Worm (Caenorhabditis elegans) whole organism, late embryonic: ENCODE data around the gene oef-1.
A peak's percentile ranks its signal among the peaks of the same experiment; 100 is the strongest.

Experiments
- C08G9.2 ChIP-seq: sonication (generic microtip); optimal IDR thresholded peaks from 2 replicates; lab custom pipeline; 2016; ENCODE audit warnings: mild to moderate bottlenecking, missing genetic modification characterization, moderate library complexity, missing compliant biosample characterization
- F13H6.1 ChIP-seq: sonication (generic microtip); optimal IDR thresholded peaks from 2 replicates; lab custom pipeline; 2016; ENCODE audit warnings: missing genetic modification characterization, missing compliant biosample characterization
- K09A11.1 ChIP-seq: sonication (generic microtip); optimal IDR thresholded peaks from 2 replicates; lab custom pipeline; 2017; ENCODE audit warnings: antibody characterized with exemption, mild to moderate bottlenecking, missing genetic modification characterization, missing compliant biosample characterization; ENCODE audit not compliant: insufficient read depth
- ceh-14 ChIP-seq: sonication (generic microtip); optimal IDR thresholded peaks from 2 replicates; lab custom pipeline; 2016; ENCODE audit warnings: missing genotype, missing genetic modification characterization, missing compliant biosample characterization
- ceh-18 ChIP-seq: sonication (generic microtip); optimal IDR thresholded peaks from 2 replicates; lab custom pipeline; 2016; ENCODE audit warnings: missing genetic modification characterization, missing compliant biosample characterization
- ceh-19 ChIP-seq: fragments of 200-800 bp; sonication (Bioruptor generic); optimal IDR thresholded peaks from 2 replicates; lab custom pipeline; 2018; ENCODE audit warnings: mild to moderate bottlenecking, missing genetic modification characterization, missing compliant biosample characterization
- ceh-24 ChIP-seq: sonication (generic microtip); optimal IDR thresholded peaks from 2 replicates; lab custom pipeline; 2016; ENCODE audit warnings: mild to moderate bottlenecking, missing genetic modification characterization, missing compliant biosample characterization
- ceh-30 ChIP-seq: fragments of 150-350 bp; optimal IDR thresholded peaks from 2 replicates; lab custom pipeline; 2014; ENCODE audit warnings: missing biosample characterization, missing genetic modification characterization
- ceh-31 ChIP-seq: sonication (generic microtip); optimal IDR thresholded peaks from 2 replicates; lab custom pipeline; 2016; ENCODE audit warnings: missing genetic modification characterization, missing compliant biosample characterization
- ceh-34 ChIP-seq: sonication (generic microtip); optimal IDR thresholded peaks from 2 replicates; lab custom pipeline; 2016; ENCODE audit warnings: mild to moderate bottlenecking, missing genetic modification characterization, missing compliant biosample characterization
- ceh-48 ChIP-seq: sonication (generic microtip); optimal IDR thresholded peaks from 2 replicates; lab custom pipeline; 2016; ENCODE audit warnings: missing genetic modification characterization, inconsistent platforms, missing compliant biosample characterization
- dmd-4 ChIP-seq: sonication (generic microtip); optimal IDR thresholded peaks from 2 replicates; lab custom pipeline; 2016; ENCODE audit warnings: borderline replicate concordance, missing genetic modification characterization, missing compliant biosample characterization
- dve-1 ChIP-seq: sonication (generic microtip); optimal IDR thresholded peaks from 2 replicates; lab custom pipeline; 2017; ENCODE audit warnings: antibody characterized with exemption, mild to moderate bottlenecking, missing genetic modification characterization, missing compliant biosample characterization
- elt-2 ChIP-seq: sonication (generic microtip); optimal IDR thresholded peaks from 2 replicates; lab custom pipeline; 2016; ENCODE audit warnings: missing genetic modification reagents, missing genetic modification characterization, missing compliant biosample characterization
- eyg-1 ChIP-seq: sonication (generic microtip); optimal IDR thresholded peaks from 2 replicates; lab custom pipeline; 2016; ENCODE audit warnings: missing genotype, missing genetic modification characterization, missing compliant biosample characterization
- fkh-6 ChIP-seq: sonication (generic microtip); optimal IDR thresholded peaks from 2 replicates; lab custom pipeline; 2016; ENCODE audit warnings: missing genetic modification characterization, missing compliant biosample characterization
- gmeb-2 ChIP-seq: sonication (generic microtip); optimal IDR thresholded peaks from 2 replicates; lab custom pipeline; 2016; ENCODE audit warnings: missing genetic modification characterization, inconsistent platforms, missing compliant biosample characterization
- hlh-30 ChIP-seq: sonication (generic microtip); optimal IDR thresholded peaks from 2 replicates; lab custom pipeline; 2017; ENCODE audit warnings: antibody characterized with exemption, missing genetic modification characterization, missing compliant biosample characterization; ENCODE audit not compliant: insufficient read depth
- hlh-8 ChIP-seq: sonication (generic microtip); optimal IDR thresholded peaks from 2 replicates; lab custom pipeline; 2016; ENCODE audit warnings: missing genotype, missing genetic modification characterization, missing compliant biosample characterization
- lin-11 ChIP-seq: fragments of 200-800 bp; sonication (Bioruptor generic); optimal IDR thresholded peaks from 2 replicates; lab custom pipeline; 2018; ENCODE audit warnings: mild to moderate bottlenecking, missing genetic modification characterization, missing compliant biosample characterization
- mec-3 ChIP-seq: sonication (generic microtip); optimal IDR thresholded peaks from 2 replicates; lab custom pipeline; 2016; ENCODE audit warnings: borderline replicate concordance, missing genetic modification characterization, missing compliant biosample characterization
- nfya-1 ChIP-seq: sonication (generic microtip); optimal IDR thresholded peaks from 2 replicates; lab custom pipeline; 2017; ENCODE audit warnings: missing genetic modification characterization, mild to moderate bottlenecking, missing compliant biosample characterization, antibody characterized with exemption, moderate library complexity
- pha-2 ChIP-seq: sonication (generic microtip); optimal IDR thresholded peaks from 2 replicates; lab custom pipeline; 2017; ENCODE audit warnings: mild to moderate bottlenecking, missing genetic modification characterization, missing compliant biosample characterization
- pros-1 ChIP-seq: fragments of 150-350 bp; optimal IDR thresholded peaks from 2 replicates; lab custom pipeline; 2014; ENCODE audit warnings: missing biosample characterization, missing genetic modification reagents, missing genetic modification characterization
- ref-2 ChIP-seq: sonication (generic microtip); optimal IDR thresholded peaks from 2 replicates; lab custom pipeline; 2016; ENCODE audit warnings: missing genetic modification characterization, missing compliant biosample characterization
- sox-2 ChIP-seq: fragments of 200-800 bp; sonication (Bioruptor generic); IDR thresholded peaks from 2 replicates; pipeline ENCODE4 v1.3.6; 2022; ENCODE audit warnings: missing genetic modification reagents, missing genetic modification characterization, missing compliant biosample characterization
- sox-4 ChIP-seq: sonication (generic microtip); optimal IDR thresholded peaks from 2 replicates; lab custom pipeline; 2017; ENCODE audit warnings: mild to moderate bottlenecking, missing genetic modification characterization, inconsistent platforms, missing compliant biosample characterization
- tbx-2 ChIP-seq: sonication (generic microtip); optimal IDR thresholded peaks from 2 replicates; lab custom pipeline; 2016; ENCODE audit warnings: missing genetic modification characterization, missing compliant biosample characterization
- tbx-7 ChIP-seq: sonication (generic microtip); optimal IDR thresholded peaks from 2 replicates; lab custom pipeline; 2016; ENCODE audit warnings: missing genotype, missing genetic modification characterization, missing compliant biosample characterization
- unc-3 ChIP-seq, 2 experiments: fragments of 200-800 bp in 1 of 2; sonication (Bioruptor generic) in 1 of 2; sonication (generic microtip) in 1 of 2; conservative IDR thresholded peaks in 1 of 2; optimal IDR thresholded peaks in 1 of 2; 2 replicates each; pipeline versions ENCODE4 v1.3.6 to Lab custom; 2016 to 2022; ENCODE audit warnings: missing compliant biosample characterization in 2 of 2, missing genetic modification characterization in 2 of 2, missing genetic modification reagents in 1 of 2
- unc-42 ChIP-seq: sonication (generic microtip); optimal IDR thresholded peaks from 2 replicates; lab custom pipeline; 2016; ENCODE audit warnings: missing genotype, missing genetic modification characterization, missing compliant biosample characterization
- unc-86 ChIP-seq: sonication (generic microtip); optimal IDR thresholded peaks from 2 replicates; lab custom pipeline; 2016; ENCODE audit warnings: missing genetic modification characterization, missing compliant biosample characterization
- ztf-16 ChIP-seq: sonication (generic microtip); optimal IDR thresholded peaks from 2 replicates; lab custom pipeline; 2017; ENCODE audit warnings: missing genetic modification characterization, missing compliant biosample characterization

The oef-1 gene

ce11 chrIV:7580062-7580614 is 31.9 kb downstream of the oef-1 start, which contains the start of the genes cec-5 and nol-10:
Gene cec-5, minus strand, starts transcription at chrIV:7580112.
Gene nol-10, plus strand, starts transcription at chrIV:7580597.
- TF ChIP-seq ceh-31 (tag; lab: Kevin White, UChicago), result peak; percentile 83
- TF ChIP-seq sox-4 (tag; lab: Kevin White, UChicago), result no peak
- peak; percentile 64 for TF ChIP-seq hlh-30 (tag; lab: Kevin White, UChicago)
- TF ChIP-seq ceh-14 (tag; lab: Kevin White, UChicago), result peak; percentile 52
- TF ChIP-seq unc-42 (tag; lab: Kevin White, UChicago), result peak; percentile 92
- TF ChIP-seq lin-11 (tag; lab: Kevin White, UChicago), result no peak
- TF ChIP-seq elt-2 (tag; lab: Kevin White, UChicago), result no peak
- TF ChIP-seq nfya-1, result peak; percentile 95
- TF ChIP-seq tbx-2 (tag; lab: Kevin White, UChicago), result peak; percentile 67
- no peak for TF ChIP-seq unc-3 (GFP tag; conservative IDR thresholded peaks at IDR 0.05; lab: Robert Waterston, UW)
- no peak for TF ChIP-seq unc-3 (tag; optimal IDR thresholded peaks at IDR 0.05; lab: Kevin White, UChicago)
- TF ChIP-seq ceh-30 (tag; lab: Kevin White, UChicago), result no peak
- no peak for TF ChIP-seq hlh-8
- peak; percentile 10 for TF ChIP-seq ref-2 (tag; lab: Kevin White, UChicago)
- TF ChIP-seq K09A11.1, result peak; percentile 14
- peak; percentile 1 for TF ChIP-seq eyg-1 (tag; lab: Kevin White, UChicago)
- TF ChIP-seq ceh-19 (GFP tag; lab: Kevin White, UChicago), result peak; percentile 28
- no peak for TF ChIP-seq tbx-7
- no peak for TF ChIP-seq dmd-4 (tag; lab: Kevin White, UChicago)
- peak; percentile 49 for TF ChIP-seq ceh-18 (tag; lab: Kevin White, UChicago)
- TF ChIP-seq dve-1 (tag; lab: Kevin White, UChicago), result peak; percentile 53
- peak; percentile 52 for TF ChIP-seq ceh-34 (tag; lab: Kevin White, UChicago)
- no peak for TF ChIP-seq pha-2 (tag; lab: Kevin White, UChicago)
- no peak for TF ChIP-seq C08G9.2 (tag; lab: Kevin White, UChicago)
- TF ChIP-seq fkh-6 (tag; lab: Kevin White, UChicago), result no peak
- TF ChIP-seq ztf-16 (tag; lab: Kevin White, UChicago), result no peak
- TF ChIP-seq sox-2 (GFP tag; lab: Robert Waterston, UW), result no peak; the same call in 1 of the 2 replicates
- TF ChIP-seq gmeb-2 (tag; lab: Kevin White, UChicago), result no peak
- no peak for TF ChIP-seq F13H6.1 (tag; lab: Kevin White, UChicago)
- no peak for TF ChIP-seq mec-3 (tag; lab: Kevin White, UChicago)

ce11 chrIV:7585273-7585882 is 37.2 kb downstream of the oef-1 start:
- TF ChIP-seq ceh-24 (tag; lab: Kevin White, UChicago) (no peak), ceh-48 (peak; percentile 76), unc-42 (tag; lab: Kevin White, UChicago) (peak; percentile 88), unc-3 (GFP tag; conservative IDR thresholded peaks at IDR 0.05; lab: Robert Waterston, UW) (no peak), unc-3 (tag; optimal IDR thresholded peaks at IDR 0.05; lab: Kevin White, UChicago) (no peak), ceh-30 (tag; lab: Kevin White, UChicago) (no peak), ceh-18 (tag; lab: Kevin White, UChicago) (no peak), nfya-1 (peak; percentile 30), fkh-6 (tag; lab: Kevin White, UChicago) (no peak), mec-3 (tag; lab: Kevin White, UChicago) (no peak), gmeb-2 (tag; lab: Kevin White, UChicago) (no peak), ceh-31 (tag; lab: Kevin White, UChicago) (peak; percentile 54), ceh-14 (tag; lab: Kevin White, UChicago) (peak; percentile 25), pros-1 (tag; lab: Kevin White, UChicago) (no peak), unc-86 (no peak)

ce11 chrIV:7586972-7587371 is 38.8 kb downstream of the oef-1 start:
- TF ChIP-seq tbx-7 (no peak), unc-42 (tag; lab: Kevin White, UChicago) (peak; percentile 18)
